Fruit fly (Drosophila melanogaster): ENCODE measurements around the gene CG44098.

The CG44098 gene

dm6 chr3R:4746189-4746771 lies 26.7 kb downstream of the CG44098 start (continued):
- TF ChIP-seq CG8089 (GFP tag; optimal IDR thresholded peaks at IDR 0.05): no peak
- TF ChIP-seq CG2889 (GFP tag; IDR thresholded peaks at IDR 0.05): no peak
- TF ChIP-seq zfh1 (GFP tag; IDR thresholded peaks at IDR 0.05): no peak
- no peak for TF ChIP-seq CG8281 (tag; optimal IDR thresholded peaks at IDR 0.05)
- no peak for TF ChIP-seq CG31365 (tag; optimal IDR thresholded peaks at IDR 0.05)
- TF ChIP-seq CG11398 (GFP tag; optimal IDR thresholded peaks at IDR 0.05): no peak
- TF ChIP-seq tx (GFP tag; optimal IDR thresholded peaks at IDR 0.05): no peak
- no peak for TF ChIP-seq mam (GFP tag; optimal IDR thresholded peaks at IDR 0.05)
- no peak for TF ChIP-seq chif (GFP tag; optimal IDR thresholded peaks at IDR 0.05)
- no peak for TF ChIP-seq dati (GFP tag; IDR thresholded peaks at IDR 0.05)
- TF ChIP-seq CG18476 (GFP tag; optimal IDR thresholded peaks at IDR 0.05): no peak
- TF ChIP-seq CG10209 (GFP tag; optimal IDR thresholded peaks at IDR 0.05): no peak
- no peak for TF ChIP-seq CG17912 (GFP tag; optimal IDR thresholded peaks at IDR 0.05)
- no peak for TF ChIP-seq vvl (GFP tag; IDR thresholded peaks at IDR 0.05)
- TF ChIP-seq CG13287 (GFP tag; IDR thresholded peaks at IDR 0.05; ENCODE audit: partially characterized antibody): 0 out of 2 replicates have a peak, but pooled peaks have one; percentile 38
- TF ChIP-seq kah (GFP tag; optimal IDR thresholded peaks at IDR 0.05): no peak
- no peak for TF ChIP-seq scrt (GFP tag; optimal IDR thresholded peaks at IDR 0.05)
- TF ChIP-seq en (GFP tag; optimal IDR thresholded peaks at IDR 0.05): no peak
- TF ChIP-seq CG11560 (tag; IDR thresholded peaks at IDR 0.05): no peak
- no peak for TF ChIP-seq CG13624 (GFP tag; optimal IDR thresholded peaks at IDR 0.05)
- TF ChIP-seq sima (GFP tag; optimal IDR thresholded peaks at IDR 0.05): no peak
- TF ChIP-seq CG8388 (GFP tag; optimal IDR thresholded peaks at IDR 0.05): no peak
- no peak for TF ChIP-seq CG3838 (GFP tag; optimal IDR thresholded peaks at IDR 0.05)
- TF ChIP-seq Hsf (GFP tag; optimal IDR thresholded peaks at IDR 0.05): no peak
- TF ChIP-seq CG15269 (tag; optimal IDR thresholded peaks at IDR 0.05): no peak
- no peak for TF ChIP-seq Ets97D (GFP tag; optimal IDR thresholded peaks at IDR 0.05)
- no peak for TF ChIP-seq Drgx (GFP tag; IDR thresholded peaks at IDR 0.05)
- TF ChIP-seq tio (GFP tag; optimal IDR thresholded peaks at IDR 0.05): no peak
- no peak for TF ChIP-seq HLH3B (GFP tag; IDR thresholded peaks at IDR 0.05)
- no peak for TF ChIP-seq CG4424 (GFP tag; optimal IDR thresholded peaks at IDR 0.05)
- no peak for TF ChIP-seq Rx (GFP tag; IDR thresholded peaks at IDR 0.05)
- TF ChIP-seq Trl (optimal IDR thresholded peaks at IDR 0.05): peak; percentile 46 to 76
- no peak for TF ChIP-seq Trl (GFP tag; optimal IDR thresholded peaks at IDR 0.05)
- peak; percentile 62 for TF ChIP-seq CG34376 (GFP tag; optimal IDR thresholded peaks at IDR 0.05)
- TF ChIP-seq pb (GFP tag; optimal IDR thresholded peaks at IDR 0.05): no peak
- TF ChIP-seq HmgZ (tag; optimal IDR thresholded peaks at IDR 0.05): peak; percentile 44
- TF ChIP-seq CG18764 (GFP tag; optimal IDR thresholded peaks at IDR 0.05): no peak
- no peak for TF ChIP-seq dpn (GFP tag; optimal IDR thresholded peaks at IDR 0.05)
- TF ChIP-seq Stat92E (GFP tag; optimal IDR thresholded peaks at IDR 0.05): no peak
- no peak for TF ChIP-seq GATAe (GFP tag; conservative IDR thresholded peaks at IDR 0.05)
- no peak for TF ChIP-seq CG10431 (GFP tag; optimal IDR thresholded peaks at IDR 0.05)
- TF ChIP-seq Scr (GFP tag; IDR thresholded peaks at IDR 0.05; ENCODE audit: partially characterized antibody): no peak
- TF ChIP-seq CG13894 (tag; optimal IDR thresholded peaks at IDR 0.05): peak; percentile 44
- TF ChIP-seq CG12299 (tag; optimal IDR thresholded peaks at IDR 0.05): peak; percentile 5
- no peak for TF ChIP-seq CG3065 (GFP tag; optimal IDR thresholded peaks at IDR 0.05)
- no peak for TF ChIP-seq CG4360 (GFP tag; IDR thresholded peaks at IDR 0.05)
- TF ChIP-seq CG9817 (tag; optimal IDR thresholded peaks at IDR 0.05): no peak
- TF ChIP-seq CG12219 (GFP tag; optimal IDR thresholded peaks at IDR 0.05): no peak
- TF ChIP-seq Blimp-1 (GFP tag; optimal IDR thresholded peaks at IDR 0.05): no peak
- TF ChIP-seq gsb (GFP tag; IDR thresholded peaks at IDR 0.05): no peak
- no peak for TF ChIP-seq CG8924 (tag; optimal IDR thresholded peaks at IDR 0.05)
- TF ChIP-seq ro (GFP tag; IDR thresholded peaks at IDR 0.05): no peak
